Worm (Caenorhabditis elegans) whole organism, L2 larva: ENCODE data around the gene C33C12.12.
A peak's percentile ranks its signal among the peaks of the same experiment; 100 is the strongest.

Experiments used
- R02D3.7 ChIP-seq: fragments of 150-350 bp; optimal IDR thresholded peaks from 2 replicates; lab custom pipeline; 2014; ENCODE audit warnings: missing biosample characterization, missing genetic modification characterization
- alr-1 ChIP-seq: fragments of 150-350 bp; optimal IDR thresholded peaks from 2 replicates; lab custom pipeline; 2014; ENCODE audit warnings: missing biosample characterization, missing genetic modification characterization
- ama-1 ChIP-seq: fragments of 150-350 bp; optimal IDR thresholded peaks from 2 replicates; lab custom pipeline; 2018; ENCODE audit warnings: inconsistent platforms
- egl-27 ChIP-seq: sonication (generic microtip); optimal IDR thresholded peaks from 3 replicates; lab custom pipeline; 2017; ENCODE audit warnings: missing biosample characterization, missing genetic modification reagents, missing genetic modification characterization
- fos-1 ChIP-seq: fragments of 150-350 bp; optimal IDR thresholded peaks from 2 replicates; lab custom pipeline; 2014; ENCODE audit warnings: missing biosample characterization, missing genetic modification characterization
- gmeb-1 ChIP-seq: fragments of 150-350 bp; optimal IDR thresholded peaks from 2 replicates; lab custom pipeline; 2014; ENCODE audit warnings: missing biosample characterization, missing genetic modification characterization
- lin-39 ChIP-seq: fragments of 150-350 bp; optimal IDR thresholded peaks from 2 replicates; lab custom pipeline; 2014; ENCODE audit warnings: missing biosample characterization, missing genetic modification reagents, missing genetic modification characterization
- mab-5 ChIP-seq: fragments of 150-350 bp; optimal IDR thresholded peaks from 2 replicates; lab custom pipeline; 2014; ENCODE audit warnings: missing biosample characterization, missing genetic modification characterization
- mbf-1 ChIP-seq: sonication (generic microtip); optimal IDR thresholded peaks from 2 replicates; lab custom pipeline; 2017; ENCODE audit warnings: missing biosample characterization, missing genetic modification characterization
- nhr-11 ChIP-seq: fragments of 150-350 bp; optimal IDR thresholded peaks from 2 replicates; lab custom pipeline; 2014; ENCODE audit warnings: missing biosample characterization, missing genetic modification characterization
- nhr-129 ChIP-seq: fragments of 150-350 bp; optimal IDR thresholded peaks from 2 replicates; lab custom pipeline; 2014; ENCODE audit warnings: missing biosample characterization, missing genetic modification characterization
- nhr-23 ChIP-seq: fragments of 150-350 bp; optimal IDR thresholded peaks from 2 replicates; lab custom pipeline; 2014; ENCODE audit warnings: missing biosample characterization, missing genetic modification reagents, missing genetic modification characterization
- nhr-237 ChIP-seq: fragments of 150-350 bp; optimal IDR thresholded peaks from 2 replicates; lab custom pipeline; 2014; ENCODE audit warnings: missing biosample characterization, missing genetic modification characterization
- nhr-25 ChIP-seq: fragments of 150-350 bp; sonication (generic microtip); optimal IDR thresholded peaks from 3 replicates; lab custom pipeline; 2014; ENCODE audit warnings: missing biosample characterization, missing genetic modification characterization
- nhr-6 ChIP-seq: fragments of 150-350 bp; optimal IDR thresholded peaks from 2 replicates; lab custom pipeline; 2014; ENCODE audit warnings: missing biosample characterization, missing genetic modification characterization
- nhr-77 ChIP-seq: fragments of 150-350 bp; optimal IDR thresholded peaks from 2 replicates; lab custom pipeline; 2014; ENCODE audit warnings: missing biosample characterization, missing genetic modification characterization
- sem-4 ChIP-seq: fragments of 150-350 bp; optimal IDR thresholded peaks from 2 replicates; lab custom pipeline; 2014; ENCODE audit warnings: missing biosample characterization, missing genetic modification reagents, missing genetic modification characterization
- skn-1 ChIP-seq: sonication (generic microtip); optimal IDR thresholded peaks from 2 replicates; lab custom pipeline; 2017; ENCODE audit warnings: missing biosample characterization, missing genetic modification characterization
- unc-39 ChIP-seq: fragments of 150-350 bp; optimal IDR thresholded peaks from 2 replicates; lab custom pipeline; 2014; ENCODE audit warnings: missing biosample characterization, missing genetic modification characterization
- ztf-1 ChIP-seq: fragments of 200-800 bp; sonication (Bioruptor generic); conservative IDR thresholded peaks from 2 replicates; pipeline ENCODE4 v1.3.6; 2022; ENCODE audit warnings: missing genetic modification characterization, missing compliant biosample characterization
- ztf-11 ChIP-seq: sonication (generic microtip); optimal IDR thresholded peaks from 2 replicates; lab custom pipeline; 2017; ENCODE audit warnings: missing biosample characterization, missing genetic modification characterization
- ztf-4 ChIP-seq: fragments of 150-350 bp; optimal IDR thresholded peaks from 2 replicates; lab custom pipeline; 2014; ENCODE audit warnings: missing biosample characterization, missing genetic modification characterization

C33C12.12 gene

ce11 chrII:2130770-2131169, 39.2 kb downstream of the C33C12.12 start, which contains the start of gene sdz-28:
sdz-28 (plus strand) TSS chrII:2131070.
- no peak for TF ChIP-seq ztf-1 (GFP tag; lab: Robert Waterston, UW)
- no peak for TF ChIP-seq nhr-23 (tag; lab: Kevin White, UChicago)
- no peak for TF ChIP-seq ama-1 (lab: Kevin White, UChicago)
- no peak for TF ChIP-seq alr-1 (tag; lab: Kevin White, UChicago)
- TF ChIP-seq skn-1 (tag; lab: Kevin White, UChicago), result no peak
- no peak for TF ChIP-seq gmeb-1
- no peak for TF ChIP-seq sem-4 (tag; lab: Kevin White, UChicago)
- no peak for TF ChIP-seq nhr-237
- TF ChIP-seq unc-39 (tag; lab: Kevin White, UChicago), result no peak
- no peak for TF ChIP-seq nhr-77 (tag; lab: Kevin White, UChicago)
- TF ChIP-seq nhr-11 (tag; lab: Kevin White, UChicago), result no peak
- TF ChIP-seq nhr-25 (tag; lab: Kevin White, UChicago), result no peak
- no peak for TF ChIP-seq ztf-11
- TF ChIP-seq mab-5 (tag; lab: Kevin White, UChicago), result no peak
- TF ChIP-seq nhr-6 (tag; lab: Kevin White, UChicago), result no peak
- no peak for TF ChIP-seq mbf-1 (tag; lab: Kevin White, UChicago)
- TF ChIP-seq R02D3.7 (tag; lab: Kevin White, UChicago), result no peak
- TF ChIP-seq lin-39 (tag; lab: Kevin White, UChicago), result no peak
- no peak for TF ChIP-seq nhr-129 (tag; lab: Kevin White, UChicago)

ce11 chrII:2122762-2123161, 47.2 kb downstream of the C33C12.12 start:
- TF ChIP-seq fos-1 (tag; lab: Kevin White, UChicago), result peak; percentile 76
- no peak for TF ChIP-seq nhr-11 (tag; lab: Kevin White, UChicago)
- TF ChIP-seq, all 48 proteins: peak for 1

ce11 chrII:2122091-2122490, 47.9 kb downstream of the C33C12.12 start, which contains the start of gene math-37:
math-37 (minus strand) TSS chrII:2122191.
- TF ChIP-seq fos-1 (tag; lab: Kevin White, UChicago) (peak; percentile 48), lin-39 (tag; lab: Kevin White, UChicago) (no peak), ztf-4 (tag; lab: Kevin White, UChicago) (no peak), egl-27 (tag; lab: Kevin White, UChicago) (no peak)
